Worm (Caenorhabditis elegans) whole organism, late embryonic: ENCODE data around the gene F37B4.15.

Experiments used
- T23F11.4 ChIP-seq: fragments of 200-800 bp; sonication (Bioruptor generic); optimal IDR thresholded peaks from 2 replicates; lab custom pipeline; 2018; ENCODE audit warnings: mild to moderate bottlenecking, missing genetic modification characterization, missing compliant biosample characterization
- ceh-14 ChIP-seq: sonication (generic microtip); optimal IDR thresholded peaks from 2 replicates; lab custom pipeline; 2016; ENCODE audit warnings: missing genotype, missing genetic modification characterization, missing compliant biosample characterization
- ceh-31 ChIP-seq: sonication (generic microtip); optimal IDR thresholded peaks from 2 replicates; lab custom pipeline; 2016; ENCODE audit warnings: missing genetic modification characterization, missing compliant biosample characterization
- ceh-34 ChIP-seq: sonication (generic microtip); optimal IDR thresholded peaks from 2 replicates; lab custom pipeline; 2016; ENCODE audit warnings: mild to moderate bottlenecking, missing genetic modification characterization, missing compliant biosample characterization
- elt-4 ChIP-seq: sonication (generic microtip); optimal IDR thresholded peaks from 2 replicates; lab custom pipeline; 2016; ENCODE audit warnings: missing genetic modification characterization, missing compliant biosample characterization
- ets-4 ChIP-seq: sonication (generic microtip); optimal IDR thresholded peaks from 2 replicates; lab custom pipeline; 2016; ENCODE audit warnings: missing genetic modification characterization, missing compliant biosample characterization
- eyg-1 ChIP-seq: sonication (generic microtip); optimal IDR thresholded peaks from 2 replicates; lab custom pipeline; 2016; ENCODE audit warnings: missing genotype, missing genetic modification characterization, missing compliant biosample characterization
- hlh-6 ChIP-seq: sonication (generic microtip); optimal IDR thresholded peaks from 2 replicates; lab custom pipeline; 2016; ENCODE audit warnings: missing genotype, missing genetic modification characterization, missing compliant biosample characterization
- lim-6 ChIP-seq: sonication (generic microtip); optimal IDR thresholded peaks from 2 replicates; lab custom pipeline; 2016; ENCODE audit warnings: missing genetic modification characterization, missing compliant biosample characterization
- odd-2 ChIP-seq: sonication (generic microtip); optimal IDR thresholded peaks from 2 replicates; lab custom pipeline; 2017; ENCODE audit warnings: antibody characterized with exemption, mild to moderate bottlenecking, missing genetic modification characterization, missing compliant biosample characterization
- pax-1 ChIP-seq: fragments of 150-350 bp; optimal IDR thresholded peaks from 2 replicates; lab custom pipeline; 2014; ENCODE audit warnings: missing biosample characterization, missing genetic modification characterization
- pqm-1 ChIP-seq: sonication (generic microtip); optimal IDR thresholded peaks from 2 replicates; lab custom pipeline; 2016; ENCODE audit warnings: missing genetic modification characterization, missing compliant biosample characterization
- ref-2 ChIP-seq: sonication (generic microtip); optimal IDR thresholded peaks from 2 replicates; lab custom pipeline; 2016; ENCODE audit warnings: missing genetic modification characterization, missing compliant biosample characterization
- unc-55 ChIP-seq: sonication (generic microtip); optimal IDR thresholded peaks from 2 replicates; lab custom pipeline; 2017; ENCODE audit warnings: missing biosample characterization, missing genetic modification reagents, missing genetic modification characterization
- ztf-16 ChIP-seq: sonication (generic microtip); optimal IDR thresholded peaks from 2 replicates; lab custom pipeline; 2017; ENCODE audit warnings: missing genetic modification characterization, missing compliant biosample characterization

The F37B4.15 gene

DNA sequence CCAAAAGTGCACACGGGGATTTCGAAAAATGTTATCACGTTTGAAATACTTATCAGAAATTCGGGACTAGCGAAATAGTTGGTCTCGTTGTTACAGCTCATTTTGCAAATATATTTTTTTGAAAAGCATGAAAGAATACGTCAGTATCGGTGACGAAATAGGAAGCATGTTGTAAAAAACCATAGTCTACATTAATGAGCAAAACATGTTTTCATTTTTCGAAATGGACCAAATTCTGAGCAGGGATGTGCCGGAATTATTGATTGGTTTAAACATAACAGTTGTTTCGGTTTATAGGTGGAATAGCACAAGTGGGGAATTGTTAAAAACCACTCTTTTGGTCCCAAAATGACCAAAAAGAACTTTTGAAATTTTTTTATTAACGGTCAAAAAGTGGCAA, 42.0 kb downstream of the F37B4.15 start, which contains the start of gene srh-247:
Gene srh-247 (minus strand): TSS at position 101 of the 400 bp plus-strand sequence.
- TF ChIP-seq ets-4 (tag; lab: Kevin White, UChicago) (no peak), ceh-14 (no peak), ceh-31 (tag; lab: Kevin White, UChicago) (no peak), eyg-1 (tag; lab: Kevin White, UChicago) (no peak), ceh-34 (tag; lab: Kevin White, UChicago) (no peak), pax-1 (tag; lab: Kevin White, UChicago) (no peak), odd-2 (no peak), pqm-1 (tag; lab: Kevin White, UChicago) (no peak)

ce11 chrV:2938497-2938896, 46.5 kb downstream of the F37B4.15 start, which contains the start of gene srw-141:
TSS of gene srw-141 (minus strand) at chrV:2938597.
- TF ChIP-seq pqm-1 (tag; lab: Kevin White, UChicago) (no peak), unc-55 (no peak), T23F11.4 (GFP tag; lab: Kevin White, UChicago) (no peak), lim-6 (tag; lab: Kevin White, UChicago) (no peak), ztf-16 (tag; lab: Kevin White, UChicago) (no peak)

- TF ChIP-seq hlh-6 (tag; lab: Kevin White, UChicago) (no peak), ref-2 (tag; lab: Kevin White, UChicago) (no peak), pqm-1 (tag; lab: Kevin White, UChicago) (no peak), ceh-34 (tag; lab: Kevin White, UChicago) (no peak), elt-4 (no peak)
Measured at ce11 chrV:2941405-2941804, 49.4 kb downstream of the F37B4.15 start, which contains the start of gene srw-143. TSS of gene srw-143 (minus strand) at chrV:2941505.
